Fruit fly (Drosophila melanogaster): ENCODE data around the gene CG5104.

Gene CG5104

DNA sequence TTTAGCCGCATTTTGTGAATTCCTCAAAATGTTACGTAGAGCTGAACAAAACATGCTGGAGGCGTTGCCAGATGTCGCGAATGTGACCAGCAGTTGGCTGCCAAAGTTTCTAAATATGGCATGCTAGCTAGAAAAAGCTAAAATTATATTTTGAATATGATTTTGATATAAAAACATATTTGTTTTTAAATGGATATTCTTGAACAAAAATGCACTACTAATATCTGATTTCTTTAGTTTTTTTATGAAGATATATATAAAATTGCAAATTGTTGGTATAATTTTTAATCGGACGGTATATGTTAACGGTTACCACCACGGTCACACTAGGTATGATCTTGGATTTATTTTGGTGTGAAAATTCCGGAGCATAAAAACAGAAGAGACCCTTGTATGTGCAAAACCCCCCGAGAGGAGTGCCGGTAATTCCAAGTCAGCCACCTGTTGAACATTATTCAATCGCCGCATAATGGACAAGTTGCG, at the start of gene CG5104, which contains the start of gene mTerf3:
Gene CG5104, plus strand, starts transcription at position 323 of the 483 bp plus-strand sequence.
Gene mTerf3, minus strand, starts transcription at position 86 of the 483 bp plus-strand sequence.
- no peak for TF ChIP-seq Mio (GFP tag; optimal IDR thresholded peaks at IDR 0.05)
- no peak for TF ChIP-seq Dfd (GFP tag; optimal IDR thresholded peaks at IDR 0.05)
- TF ChIP-seq jim (GFP tag; optimal IDR thresholded peaks at IDR 0.05) = no peak
- TF ChIP-seq CrebA (GFP tag; optimal IDR thresholded peaks at IDR 0.05; ENCODE audit: borderline replicate concordance) = no peak
- no peak for TF ChIP-seq pan (optimal IDR thresholded peaks at IDR 0.05)
- peak; percentile 1 for TF ChIP-seq Hnf4 (GFP tag; optimal IDR thresholded peaks at IDR 0.05)
- no peak for TF ChIP-seq N (GFP tag; optimal IDR thresholded peaks at IDR 0.05)
- peak; percentile 28 for TF ChIP-seq brk (GFP tag; optimal IDR thresholded peaks at IDR 0.05)
- peak; percentile 40 for TF ChIP-seq psq (GFP tag; optimal IDR thresholded peaks at IDR 0.05)
- TF ChIP-seq Myc (optimal IDR thresholded peaks at IDR 0.05) = peak; percentile 75
- TF ChIP-seq CG9705 (GFP tag; optimal IDR thresholded peaks at IDR 0.05) = no peak
- no peak for TF ChIP-seq CG32264 (GFP tag; optimal IDR thresholded peaks at IDR 0.05)
- peak; percentile 31 for TF ChIP-seq Sp1 (GFP tag; optimal IDR thresholded peaks at IDR 0.05)
- no peak for TF ChIP-seq Hr83 (GFP tag; optimal IDR thresholded peaks at IDR 0.05; ENCODE audit: poor library complexity, severe bottlenecking)
- TF ChIP-seq usp (GFP tag; optimal IDR thresholded peaks at IDR 0.05) = no peak
- TF ChIP-seq Rel (GFP tag; optimal IDR thresholded peaks at IDR 0.05) = no peak
- TF ChIP-seq Rel (tag; optimal IDR thresholded peaks at IDR 0.05) = peak; percentile 72
- TF ChIP-seq sage (GFP tag; optimal IDR thresholded peaks at IDR 0.05) = no peak
- TF ChIP-seq OdsH (GFP tag; optimal IDR thresholded peaks at IDR 0.05) = no peak
- no peak for TF ChIP-seq Vsx2 (GFP tag; optimal IDR thresholded peaks at IDR 0.05; ENCODE audit: partially characterized antibody)
- no peak for TF ChIP-seq lola (GFP tag; optimal IDR thresholded peaks at IDR 0.05)
- no peak for TF ChIP-seq Abd-B (GFP tag; optimal IDR thresholded peaks at IDR 0.05)
- peak; percentile 53 for TF ChIP-seq woc (GFP tag; optimal IDR thresholded peaks at IDR 0.05)
- TF ChIP-seq dmrt93B (GFP tag; optimal IDR thresholded peaks at IDR 0.05) = no peak
- no peak for TF ChIP-seq GATAd (GFP tag; optimal IDR thresholded peaks at IDR 0.05)
- TF ChIP-seq br (GFP tag; optimal IDR thresholded peaks at IDR 0.05) = no peak
- TF ChIP-seq dsf (GFP tag; optimal IDR thresholded peaks at IDR 0.05; ENCODE audit: borderline replicate concordance) = no peak
- peak; percentile 39 for TF ChIP-seq h (GFP tag; optimal IDR thresholded peaks at IDR 0.05)
- no peak for TF ChIP-seq Dif (GFP tag; optimal IDR thresholded peaks at IDR 0.05; ENCODE audit: partially characterized antibody)
- TF ChIP-seq tai (GFP tag; optimal IDR thresholded peaks at IDR 0.05) = no peak
- peak; percentile 7 for TF ChIP-seq HLH106 (tag; optimal IDR thresholded peaks at IDR 0.05)
- TF ChIP-seq rgr (GFP tag; optimal IDR thresholded peaks at IDR 0.05) = peak; percentile 26
- no peak for TF ChIP-seq dl (GFP tag; optimal IDR thresholded peaks at IDR 0.05; ENCODE audit: insufficient read depth in 1 of 2, partially characterized antibody in 2 of 2)
- no peak for TF ChIP-seq sv (GFP tag; optimal IDR thresholded peaks at IDR 0.05)
- TF ChIP-seq ey (GFP tag; optimal IDR thresholded peaks at IDR 0.05) = peak; percentile 14
- no peak for TF ChIP-seq Jra (GFP tag; optimal IDR thresholded peaks at IDR 0.05)
- no peak for TF ChIP-seq Hr78 (GFP tag; optimal IDR thresholded peaks at IDR 0.05)
- peak in 1 of 2 experiments; percentile 21 for TF ChIP-seq foxo (GFP tag; optimal IDR thresholded peaks at IDR 0.05)
- no peak for TF ChIP-seq fru (GFP tag; optimal IDR thresholded peaks at IDR 0.05)

DNA sequence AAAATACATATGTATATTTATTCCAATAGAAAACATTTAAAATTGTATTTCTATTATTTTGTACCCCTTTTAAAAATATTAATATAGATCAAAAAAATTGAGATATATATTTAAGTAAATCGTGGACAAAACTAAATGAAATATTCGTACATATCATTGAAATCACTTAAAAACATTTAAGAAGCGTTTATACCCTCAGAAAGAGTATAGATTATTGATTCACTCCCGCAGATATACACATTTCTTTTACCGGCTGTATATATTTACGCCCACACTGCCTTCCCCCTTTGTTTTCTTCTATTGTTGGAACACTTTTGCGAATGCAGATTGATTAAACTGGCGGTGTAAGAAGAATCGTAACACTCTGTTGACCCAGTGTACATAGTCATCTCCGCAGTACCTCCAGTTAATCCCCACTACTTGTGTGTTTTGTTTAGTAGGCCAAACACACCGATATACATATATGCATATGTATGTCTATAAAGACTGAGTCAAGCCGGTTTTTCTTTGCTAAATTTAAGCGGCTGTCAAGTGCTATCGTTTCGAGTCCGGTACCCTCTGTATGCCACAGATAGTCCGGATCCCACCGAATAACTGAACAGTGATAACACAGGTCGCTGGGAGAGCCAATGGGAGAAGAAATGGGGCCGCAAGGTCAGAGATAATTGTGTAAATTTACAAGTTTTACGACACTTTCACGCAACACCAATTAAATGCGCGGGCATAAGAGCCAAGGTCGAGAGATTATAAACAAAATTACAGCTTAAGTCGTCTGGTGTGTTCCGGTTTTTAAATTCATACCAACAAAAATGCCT, 49.1 kb upstream of the CG5104 start:
- TF ChIP-seq pan (optimal IDR thresholded peaks at IDR 0.05) (no peak), dl (GFP tag; optimal IDR thresholded peaks at IDR 0.05; ENCODE audit: insufficient read depth in 1 of 2, partially characterized antibody in 2 of 2) (no peak), jim (GFP tag; optimal IDR thresholded peaks at IDR 0.05) (no peak), OdsH (GFP tag; optimal IDR thresholded peaks at IDR 0.05) (peak; percentile 18), usp (GFP tag; optimal IDR thresholded peaks at IDR 0.05) (no peak), rgr (GFP tag; optimal IDR thresholded peaks at IDR 0.05) (peak; percentile 72), Sp1 (GFP tag; optimal IDR thresholded peaks at IDR 0.05) (peak; percentile 6), CG9705 (GFP tag; optimal IDR thresholded peaks at IDR 0.05) (no peak), Dif (GFP tag; optimal IDR thresholded peaks at IDR 0.05; ENCODE audit: partially characterized antibody) (no peak), foxo (GFP tag; optimal IDR thresholded peaks at IDR 0.05) (peak in 1 of 2 experiments; percentile 41), HLH106 (tag; optimal IDR thresholded peaks at IDR 0.05) (peak; percentile 9), GATAd (GFP tag; optimal IDR thresholded peaks at IDR 0.05) (no peak), Rel (GFP tag; optimal IDR thresholded peaks at IDR 0.05) (no peak), Rel (tag; optimal IDR thresholded peaks at IDR 0.05) (peak; percentile 38), Jra (GFP tag; optimal IDR thresholded peaks at IDR 0.05) (no peak), Hnf4 (GFP tag; optimal IDR thresholded peaks at IDR 0.05) (peak; percentile 12), brk (GFP tag; optimal IDR thresholded peaks at IDR 0.05) (peak; percentile 19), dmrt93B (GFP tag; optimal IDR thresholded peaks at IDR 0.05) (no peak), woc (GFP tag; optimal IDR thresholded peaks at IDR 0.05) (no peak), ey (GFP tag; optimal IDR thresholded peaks at IDR 0.05) (no peak), Vsx2 (GFP tag; optimal IDR thresholded peaks at IDR 0.05; ENCODE audit: partially characterized antibody) (no peak), br (GFP tag; optimal IDR thresholded peaks at IDR 0.05) (peak; percentile 31), fru (GFP tag; optimal IDR thresholded peaks at IDR 0.05) (peak; percentile 48), Hr78 (GFP tag; optimal IDR thresholded peaks at IDR 0.05) (no peak), Myc (optimal IDR thresholded peaks at IDR 0.05) (no peak), Hr83 (GFP tag; optimal IDR thresholded peaks at IDR 0.05; ENCODE audit: poor library complexity, severe bottlenecking) (peak; percentile 27), sage (GFP tag; optimal IDR thresholded peaks at IDR 0.05) (no peak), tai (GFP tag; optimal IDR thresholded peaks at IDR 0.05) (peak; percentile 9), Mio (GFP tag; optimal IDR thresholded peaks at IDR 0.05) (no peak), CG32264 (GFP tag; optimal IDR thresholded peaks at IDR 0.05) (no peak), Dfd (GFP tag; optimal IDR thresholded peaks at IDR 0.05) (no peak), lola (GFP tag; optimal IDR thresholded peaks at IDR 0.05) (no peak), h (GFP tag; optimal IDR thresholded peaks at IDR 0.05) (peak; percentile 21), sv (GFP tag; optimal IDR thresholded peaks at IDR 0.05) (no peak), dsf (GFP tag; optimal IDR thresholded peaks at IDR 0.05; ENCODE audit: borderline replicate concordance) (no peak), CrebA (GFP tag; optimal IDR thresholded peaks at IDR 0.05; ENCODE audit: borderline replicate concordance) (no peak)
